Fruit fly (Drosophila melanogaster) whole organism, prepupa: ENCODE data around the gene CG15239.
A peak's percentile ranks its signal among the peaks of the same experiment; 100 is the strongest.

ENCODE experiments used
- Blimp-1 ChIP-seq: fragments of 200-800 bp; sonication (Bioruptor generic); optimal IDR thresholded peaks from 3 replicates; lab custom pipeline; 2017; ENCODE audit warnings: missing biosample characterization, missing genetic modification characterization, mild to moderate bottlenecking, moderate library complexity, missing genetic modification reagents
- CG10631 ChIP-seq: fragments of 200-800 bp; sonication (Bioruptor generic); optimal IDR thresholded peaks from 2 replicates; lab custom pipeline; 2016; ENCODE audit warnings: missing biosample characterization, missing genetic modification characterization
- CG11762 ChIP-seq: fragments of 200-800 bp; sonication (Bioruptor generic); optimal IDR thresholded peaks from 3 replicates; lab custom pipeline; 2016; ENCODE audit warnings: missing biosample characterization, missing genetic modification characterization; ENCODE audit not compliant: insufficient read depth
- CG11902 ChIP-seq: fragments of 200-800 bp; sonication (Bioruptor generic); optimal IDR thresholded peaks from 3 replicates; lab custom pipeline; 2016; ENCODE audit warnings: missing biosample characterization, missing genetic modification characterization
- CG15336 ChIP-seq: fragments of 200-800 bp; sonication (Bioruptor generic); IDR thresholded peaks from 2 replicates; pipeline ENCODE4 v1.3.6; 2022; ENCODE audit warnings: missing biosample characterization, missing genetic modification characterization
- CG1621 ChIP-seq: fragments of 200-800 bp; sonication (Bioruptor generic); optimal IDR thresholded peaks from 3 replicates; lab custom pipeline; 2018; ENCODE audit warnings: missing biosample characterization, mild to moderate bottlenecking, missing genetic modification characterization
- CG16779 ChIP-seq: fragments of 200-800 bp; sonication (Bioruptor generic); optimal IDR thresholded peaks from 3 replicates; lab custom pipeline; 2017; ENCODE audit warnings: missing biosample characterization, mild to moderate bottlenecking, missing genetic modification characterization
- CG31627 ChIP-seq: fragments of 200-800 bp; sonication (Bioruptor generic); optimal IDR thresholded peaks from 3 replicates; lab custom pipeline; 2016; ENCODE audit warnings: missing biosample characterization, missing genetic modification characterization
- CG32006 ChIP-seq: fragments of 200-800 bp; sonication (Bioruptor generic); optimal IDR thresholded peaks from 3 replicates; lab custom pipeline; 2017; ENCODE audit warnings: missing biosample characterization, mild to moderate bottlenecking, missing genetic modification characterization
- CG34406 ChIP-seq: fragments of 200-800 bp; sonication (Bioruptor generic); optimal IDR thresholded peaks from 3 replicates; lab custom pipeline; 2016; ENCODE audit warnings: missing biosample characterization, missing genetic modification characterization
- CG4318 ChIP-seq: fragments of 200-800 bp; sonication (Bioruptor generic); optimal IDR thresholded peaks from 3 replicates; lab custom pipeline; 2017; ENCODE audit warnings: missing biosample characterization, mild to moderate bottlenecking, missing genetic modification characterization
- CG6163 ChIP-seq: fragments of 200-800 bp; sonication (Bioruptor generic); IDR thresholded peaks from 3 replicates; pipeline ENCODE4 v1.3.6; 2022; ENCODE audit warnings: missing biosample characterization, missing genetic modification characterization
- CG6276 ChIP-seq: fragments of 200-800 bp; sonication (Bioruptor generic); optimal IDR thresholded peaks from 2 replicates; lab custom pipeline; 2017; ENCODE audit warnings: missing biosample characterization, mild to moderate bottlenecking, missing genetic modification characterization
- CG6792 ChIP-seq: fragments of 200-800 bp; sonication (Bioruptor generic); optimal IDR thresholded peaks from 3 replicates; lab custom pipeline; 2016; ENCODE audit warnings: missing biosample characterization, missing genetic modification characterization
- CG7368 ChIP-seq: fragments of 200-800 bp; sonication (Bioruptor generic); optimal IDR thresholded peaks from 3 replicates; lab custom pipeline; 2016; ENCODE audit warnings: missing biosample characterization, missing genetic modification characterization
- CG8119 ChIP-seq: fragments of 200-800 bp; sonication (Bioruptor generic); IDR thresholded peaks from 3 replicates; pipeline ENCODE4 v1.3.6; 2022; ENCODE audit warnings: missing biosample characterization, missing genetic modification characterization
- CG8319 ChIP-seq: fragments of 200-800 bp; sonication (Bioruptor generic); optimal IDR thresholded peaks from 3 replicates; lab custom pipeline; 2016; ENCODE audit warnings: missing biosample characterization, missing genetic modification characterization
- CG8632 ChIP-seq: fragments of 200-800 bp; sonication (Bioruptor generic); optimal IDR thresholded peaks from 3 replicates; lab custom pipeline; 2016; ENCODE audit warnings: missing biosample characterization, missing genetic modification characterization
- CG9139 ChIP-seq: fragments of 200-800 bp; sonication (Bioruptor generic); optimal IDR thresholded peaks from 3 replicates; lab custom pipeline; 2017; ENCODE audit warnings: missing biosample characterization, mild to moderate bottlenecking, missing genetic modification characterization
- Eip75B ChIP-seq: fragments of 200-800 bp; sonication (Bioruptor generic); optimal IDR thresholded peaks from 3 replicates; lab custom pipeline; 2016; ENCODE audit warnings: missing biosample characterization, missing genetic modification characterization
- Eip78C ChIP-seq: fragments of 200-800 bp; sonication (Bioruptor generic); peaks from one replicate; lab custom pipeline; 2016; ENCODE audit warnings: missing biosample characterization, missing genetic modification characterization
- Eip93F ChIP-seq: fragments of 200-800 bp; sonication (Bioruptor generic); optimal IDR thresholded peaks from 2 replicates; lab custom pipeline; 2016; ENCODE audit warnings: missing biosample characterization, mild to moderate bottlenecking, missing genetic modification characterization
- Ets21C ChIP-seq: fragments of 200-800 bp; sonication (Bioruptor generic); optimal IDR thresholded peaks from 3 replicates; lab custom pipeline; 2016; ENCODE audit warnings: missing biosample characterization, missing genetic modification characterization
- Ets96B ChIP-seq: fragments of 200-800 bp; optimal IDR thresholded peaks from 2 replicates; lab custom pipeline; 2019; ENCODE audit warnings: missing biosample characterization, mild to moderate bottlenecking, missing genetic modification characterization, moderate library complexity
- Hr38 ChIP-seq: sonication (Bioruptor generic); optimal IDR thresholded peaks from 2 replicates; lab custom pipeline; 2016; ENCODE audit warnings: missing biosample characterization, missing genetic modification characterization
- Hr4 ChIP-seq: fragments of 200-800 bp; sonication (Bioruptor generic); optimal IDR thresholded peaks from 3 replicates; lab custom pipeline; 2016; ENCODE audit warnings: missing biosample characterization, missing genetic modification characterization
- Lpt ChIP-seq: fragments of 200-800 bp; sonication (Bioruptor generic); optimal IDR thresholded peaks from 3 replicates; lab custom pipeline; 2016; ENCODE audit warnings: missing biosample characterization, missing genetic modification characterization
- Smox ChIP-seq: fragments of 200-800 bp; sonication (Bioruptor generic); optimal IDR thresholded peaks from 3 replicates; lab custom pipeline; 2016; ENCODE audit warnings: missing biosample characterization, missing genetic modification characterization
- Sox102F ChIP-seq: fragments of 200-800 bp; sonication (Bioruptor generic); optimal IDR thresholded peaks from 2 replicates; lab custom pipeline; 2016; ENCODE audit warnings: missing biosample characterization, mild to moderate bottlenecking, missing genetic modification characterization
- Sox14 ChIP-seq: fragments of 200-800 bp; sonication (Bioruptor generic); optimal IDR thresholded peaks from 3 replicates; lab custom pipeline; 2016; ENCODE audit warnings: missing biosample characterization, missing genetic modification characterization
- Sox15 ChIP-seq: fragments of 200-800 bp; sonication (Bioruptor generic); optimal IDR thresholded peaks from 3 replicates; lab custom pipeline; 2016; ENCODE audit warnings: missing biosample characterization, missing genetic modification characterization
- acj6 ChIP-seq: fragments of 200-800 bp; sonication (Bioruptor generic); optimal IDR thresholded peaks from 3 replicates; lab custom pipeline; 2016; ENCODE audit warnings: missing biosample characterization, missing genetic modification characterization
- dac ChIP-seq: fragments of 200-800 bp; sonication (Bioruptor generic); optimal IDR thresholded peaks from 2 replicates; lab custom pipeline; 2017; ENCODE audit warnings: missing biosample characterization, mild to moderate bottlenecking, missing genetic modification characterization
- dsx ChIP-seq: fragments of 200-800 bp; optimal IDR thresholded peaks from 3 replicates; lab custom pipeline; 2019; ENCODE audit warnings: missing biosample characterization, mild to moderate bottlenecking, missing genetic modification characterization, moderate library complexity; ENCODE audit not compliant: poor library complexity, severe bottlenecking
- esn ChIP-seq: fragments of 200-800 bp; sonication (Bioruptor generic); optimal IDR thresholded peaks from 2 replicates; lab custom pipeline; 2016; ENCODE audit warnings: missing biosample characterization, mild to moderate bottlenecking, missing genetic modification characterization, moderate library complexity
- fd59A ChIP-seq: fragments of 200-800 bp; sonication (Bioruptor generic); optimal IDR thresholded peaks from 2 replicates; lab custom pipeline; 2017; ENCODE audit warnings: missing biosample characterization, mild to moderate bottlenecking, missing genetic modification characterization, missing genetic modification reagents
- fkh ChIP-seq: fragments of 200-800 bp; sonication (Bioruptor generic); optimal IDR thresholded peaks from 3 replicates; lab custom pipeline; 2017; ENCODE audit warnings: missing biosample characterization, mild to moderate bottlenecking, missing genetic modification characterization, moderate library complexity
- lz ChIP-seq: fragments of 200-800 bp; sonication (Bioruptor generic); optimal IDR thresholded peaks from 3 replicates; lab custom pipeline; 2016; ENCODE audit warnings: missing biosample characterization, missing genetic modification characterization
- pdm3 ChIP-seq: fragments of 200-800 bp; sonication (Bioruptor generic); optimal IDR thresholded peaks from 3 replicates; lab custom pipeline; 2016; ENCODE audit warnings: missing biosample characterization, missing genetic modification characterization
- spab ChIP-seq: fragments of 200-800 bp; sonication (Bioruptor generic); optimal IDR thresholded peaks from 2 replicates; lab custom pipeline; 2017; ENCODE audit warnings: missing biosample characterization, mild to moderate bottlenecking, missing genetic modification characterization, missing genetic modification reagents
- ss ChIP-seq, 2 experiments: fragments of 200-800 bp; sonication (Bioruptor generic); optimal IDR thresholded peaks; 2 replicates in 1 of 2; 3 replicates in 1 of 2; lab custom pipeline; 2017 to 2018; ENCODE audit warnings: mild to moderate bottlenecking in 2 of 2, missing biosample characterization in 2 of 2, missing genetic modification characterization in 2 of 2, moderate library complexity in 1 of 2
- svp ChIP-seq: fragments of 200-800 bp; sonication (Bioruptor generic); peaks from one replicate; lab custom pipeline; 2016; ENCODE audit warnings: missing biosample characterization, missing genetic modification characterization
- vri ChIP-seq: fragments of 200-800 bp; sonication (Bioruptor generic); optimal IDR thresholded peaks from 3 replicates; lab custom pipeline; 2016; ENCODE audit warnings: missing biosample characterization, mild to moderate bottlenecking, missing genetic modification characterization

The CG15239 gene

dm6 chrX:3928520-3928919 is 44.6 kb downstream of the CG15239 start (continued):
- TF ChIP-seq CG15336 (GFP tag; lab: Robert Waterston, UW) (no peak), Ets96B (no peak), CG6276 (GFP tag; lab: Kevin White, UChicago) (no peak), acj6 (GFP tag; lab: Kevin White, UChicago) (no peak), CG11902 (no peak), CG10631 (GFP tag; lab: Kevin White, UChicago) (no peak), CG8319 (GFP tag; lab: Kevin White, UChicago) (no peak), fkh (GFP tag; lab: Kevin White, UChicago) (no peak), CG9139 (no peak), CG1621 (tag; lab: Kevin White, UChicago) (no peak), svp (GFP tag; lab: Kevin White, UChicago) (no peak), Lpt (GFP tag; lab: Kevin White, UChicago) (no peak), CG7368 (no peak), spab (GFP tag; lab: Kevin White, UChicago) (no peak), CG32006 (GFP tag; lab: Kevin White, UChicago) (no peak), CG8119 (GFP tag; lab: Robert Waterston, UW) (0 out of 3 replicates have a peak, but pooled peaks have one; percentile 14), ss (GFP tag; optimal IDR thresholded peaks at IDR 0.05; lab: Kevin White, UChicago) (no peak), Sox102F (GFP tag; lab: Kevin White, UChicago) (no peak), Eip93F (GFP tag; lab: Kevin White, UChicago) (no peak), Blimp-1 (GFP tag; lab: Kevin White, UChicago) (no peak)

dm6 chrX:3930528-3931251 is 46.7 kb downstream of the CG15239 start, which contains the start of gene CG42541:
Gene CG42541, minus strand, starts transcription at chrX:3930578.
- TF ChIP-seq Eip78C (peak; percentile 19), Smox (GFP tag; lab: Kevin White, UChicago) (no peak), Ets96B (no peak)

- TF ChIP-seq CG31627 (no peak), Eip93F (GFP tag; lab: Kevin White, UChicago) (no peak), Hr4 (GFP tag; lab: Kevin White, UChicago) (peak; percentile 64), CG34406 (GFP tag; lab: Kevin White, UChicago) (peak; percentile 29), CG6276 (GFP tag; lab: Kevin White, UChicago) (peak; percentile 51), Smox (GFP tag; lab: Kevin White, UChicago) (no peak), CG15336 (GFP tag; lab: Robert Waterston, UW) (peak; percentile 76), Hr38 (GFP tag; lab: Kevin White, UChicago) (no peak), CG10631 (GFP tag; lab: Kevin White, UChicago) (peak; percentile 57), CG7368 (no peak), fd59A (GFP tag; lab: Kevin White, UChicago) (peak; percentile 44), esn (GFP tag; lab: Kevin White, UChicago) (peak; percentile 26), Ets21C (GFP tag; lab: Kevin White, UChicago) (no peak), CG6792 (GFP tag; lab: Kevin White, UChicago) (no peak), ss (GFP tag; optimal IDR thresholded peaks at IDR 0.05; lab: Kevin White, UChicago) (peak; percentile 29 to 43), dsx (GFP tag; lab: Kevin White, UChicago) (peak; percentile 63), CG9139 (peak; percentile 0), lz (GFP tag; lab: Kevin White, UChicago) (peak; percentile 24), Sox14 (GFP tag; lab: Kevin White, UChicago) (peak; percentile 19), Sox102F (GFP tag; lab: Kevin White, UChicago) (peak; percentile 27), CG6163 (GFP tag; lab: Robert Waterston, UW) (peak; percentile 79), Sox15 (GFP tag; lab: Kevin White, UChicago) (no peak), CG11902 (no peak), Eip78C (peak; percentile 75), CG16779 (peak; percentile 16), CG4318 (GFP tag; lab: Kevin White, UChicago) (peak; percentile 32), dac (GFP tag; lab: Kevin White, UChicago) (peak; percentile 36), Eip75B (peak; percentile 24), Lpt (GFP tag; lab: Kevin White, UChicago) (peak; percentile 51), CG32006 (GFP tag; lab: Kevin White, UChicago) (peak; percentile 77), Blimp-1 (GFP tag; lab: Kevin White, UChicago) (no peak), Ets96B (peak; percentile 55), CG8632 (peak; percentile 31), CG8119 (GFP tag; lab: Robert Waterston, UW) (peak; percentile 71), acj6 (GFP tag; lab: Kevin White, UChicago) (peak; percentile 61), pdm3 (GFP tag; lab: Kevin White, UChicago) (peak; percentile 28), CG11762 (peak; percentile 6), vri (GFP tag; lab: Kevin White, UChicago) (no peak), CG8319 (GFP tag; lab: Kevin White, UChicago) (no peak)
Measured at dm6 chrX:3931669-3932068, 47.7 kb downstream of the CG15239 start.
